Worm (Caenorhabditis elegans) whole organism, L2 larva: ENCODE data around the gene C33D9.10.

Source experiments
- C34F6.9 ChIP-seq: fragments of 150-350 bp; optimal IDR thresholded peaks from 2 replicates; lab custom pipeline; 2014; ENCODE audit warnings: missing biosample characterization, missing genetic modification characterization
- R02D3.7 ChIP-seq: fragments of 150-350 bp; optimal IDR thresholded peaks from 2 replicates; lab custom pipeline; 2014; ENCODE audit warnings: missing biosample characterization, missing genetic modification characterization
- Y55F3AM.14 ChIP-seq: fragments of 200-800 bp; sonication (Bioruptor generic); optimal IDR thresholded peaks from 2 replicates; lab custom pipeline; 2018; ENCODE audit warnings: mild to moderate bottlenecking, missing genetic modification characterization, missing compliant biosample characterization
- ZK546.5 ChIP-seq: sonication (generic microtip); optimal IDR thresholded peaks from 2 replicates; lab custom pipeline; 2017; ENCODE audit warnings: missing biosample characterization, missing genetic modification characterization
- alr-1 ChIP-seq: fragments of 150-350 bp; optimal IDR thresholded peaks from 2 replicates; lab custom pipeline; 2014; ENCODE audit warnings: missing biosample characterization, missing genetic modification characterization
- aly-2 ChIP-seq: fragments of 150-350 bp; optimal IDR thresholded peaks from 2 replicates; lab custom pipeline; 2014; ENCODE audit warnings: missing biosample characterization, missing genetic modification characterization
- blmp-1 ChIP-seq: sonication (generic microtip); optimal IDR thresholded peaks from 2 replicates; lab custom pipeline; 2017; ENCODE audit warnings: missing genetic modification characterization, mild to moderate bottlenecking, missing compliant biosample characterization, antibody characterized with exemption, moderate library complexity; ENCODE audit not compliant: insufficient read depth
- ceh-16 ChIP-seq: fragments of 150-350 bp; optimal IDR thresholded peaks from 2 replicates; lab custom pipeline; 2014; ENCODE audit warnings: missing biosample characterization, missing genetic modification characterization
- ceh-82 ChIP-seq: fragments of 150-350 bp; optimal IDR thresholded peaks from 2 replicates; lab custom pipeline; 2014; ENCODE audit warnings: missing biosample characterization, missing genetic modification characterization
- crh-2 ChIP-seq: sonication (generic microtip); optimal IDR thresholded peaks from 2 replicates; lab custom pipeline; 2017; ENCODE audit warnings: missing biosample characterization, missing genetic modification characterization
- egl-27 ChIP-seq: sonication (generic microtip); optimal IDR thresholded peaks from 3 replicates; lab custom pipeline; 2017; ENCODE audit warnings: missing biosample characterization, missing genetic modification reagents, missing genetic modification characterization
- elt-1 ChIP-seq: fragments of 150-350 bp; optimal IDR thresholded peaks from 2 replicates; lab custom pipeline; 2014; ENCODE audit warnings: missing biosample characterization, missing genetic modification characterization
- elt-3 ChIP-seq: sonication (generic microtip); optimal IDR thresholded peaks from 2 replicates; lab custom pipeline; 2017; ENCODE audit warnings: missing biosample characterization, missing genetic modification characterization
- fos-1 ChIP-seq: fragments of 150-350 bp; optimal IDR thresholded peaks from 2 replicates; lab custom pipeline; 2014; ENCODE audit warnings: missing biosample characterization, missing genetic modification characterization
- gmeb-1 ChIP-seq: fragments of 150-350 bp; optimal IDR thresholded peaks from 2 replicates; lab custom pipeline; 2014; ENCODE audit warnings: missing biosample characterization, missing genetic modification characterization
- lin-11 ChIP-seq: fragments of 150-350 bp; sonication (generic microtip); optimal IDR thresholded peaks from 2 replicates; lab custom pipeline; 2014; ENCODE audit warnings: missing biosample characterization, missing genetic modification characterization, inconsistent platforms, mixed read lengths
- lin-13 ChIP-seq: fragments of 150-350 bp; optimal IDR thresholded peaks from 2 replicates; lab custom pipeline; 2014; ENCODE audit warnings: missing biosample characterization, missing genetic modification reagents, missing genetic modification characterization
- lsy-2 ChIP-seq, 2 experiments: fragments of 150-350 bp in 1 of 2; sonication (generic microtip) in 1 of 2; optimal IDR thresholded peaks; 2 replicates each; lab custom pipeline; 2014 to 2017; ENCODE audit warnings: missing biosample characterization in 2 of 2, missing genetic modification characterization in 2 of 2
- mab-5 ChIP-seq: fragments of 150-350 bp; optimal IDR thresholded peaks from 2 replicates; lab custom pipeline; 2014; ENCODE audit warnings: missing biosample characterization, missing genetic modification characterization
- mdl-1 ChIP-seq, 2 experiments: fragments of 150-350 bp in 1 of 2; sonication (generic microtip) in 1 of 2; optimal IDR thresholded peaks; 2 replicates each; lab custom pipeline; 2017; ENCODE audit warnings: missing biosample characterization in 2 of 2, missing genetic modification characterization in 2 of 2
- nhr-10 ChIP-seq: sonication (generic microtip); optimal IDR thresholded peaks from 2 replicates; lab custom pipeline; 2017; ENCODE audit warnings: missing biosample characterization, missing genetic modification characterization
- nhr-11 ChIP-seq: fragments of 150-350 bp; optimal IDR thresholded peaks from 2 replicates; lab custom pipeline; 2014; ENCODE audit warnings: missing biosample characterization, missing genetic modification characterization
- nhr-12 ChIP-seq: fragments of 150-350 bp; optimal IDR thresholded peaks from 2 replicates; lab custom pipeline; 2014; ENCODE audit warnings: missing biosample characterization, missing genetic modification characterization
- nhr-129 ChIP-seq: fragments of 150-350 bp; optimal IDR thresholded peaks from 2 replicates; lab custom pipeline; 2014; ENCODE audit warnings: missing biosample characterization, missing genetic modification characterization
- nhr-21 ChIP-seq: fragments of 150-350 bp; optimal IDR thresholded peaks from 2 replicates; lab custom pipeline; 2014; ENCODE audit warnings: missing biosample characterization, missing genetic modification characterization
- nhr-23 ChIP-seq: fragments of 150-350 bp; optimal IDR thresholded peaks from 2 replicates; lab custom pipeline; 2014; ENCODE audit warnings: missing biosample characterization, missing genetic modification reagents, missing genetic modification characterization
- nhr-25 ChIP-seq: fragments of 150-350 bp; sonication (generic microtip); optimal IDR thresholded peaks from 3 replicates; lab custom pipeline; 2014; ENCODE audit warnings: missing biosample characterization, missing genetic modification characterization
- sem-4 ChIP-seq: fragments of 150-350 bp; optimal IDR thresholded peaks from 2 replicates; lab custom pipeline; 2014; ENCODE audit warnings: missing biosample characterization, missing genetic modification reagents, missing genetic modification characterization
- skn-1 ChIP-seq: sonication (generic microtip); optimal IDR thresholded peaks from 2 replicates; lab custom pipeline; 2017; ENCODE audit warnings: missing biosample characterization, missing genetic modification characterization
- sma-3 ChIP-seq: sonication (generic microtip); optimal IDR thresholded peaks from 2 replicates; lab custom pipeline; 2016; ENCODE audit warnings: missing genetic modification reagents, missing genetic modification characterization, missing compliant biosample characterization
- sma-9 ChIP-seq, 2 experiments: fragments of 150-350 bp in 1 of 2; sonication (generic microtip) in 1 of 2; optimal IDR thresholded peaks; 2 replicates each; lab custom pipeline; 2014 to 2016; ENCODE audit warnings: missing genetic modification characterization in 2 of 2, mild to moderate bottlenecking in 1 of 2, missing biosample characterization in 1 of 2, missing compliant biosample characterization in 1 of 2, missing genetic modification reagents in 1 of 2, moderate library complexity in 1 of 2
- unc-39 ChIP-seq: fragments of 150-350 bp; optimal IDR thresholded peaks from 2 replicates; lab custom pipeline; 2014; ENCODE audit warnings: missing biosample characterization, missing genetic modification characterization
- unc-55 ChIP-seq: fragments of 150-350 bp; sonication (generic microtip); optimal IDR thresholded peaks from 3 replicates; lab custom pipeline; 2014; ENCODE audit warnings: missing biosample characterization, missing genetic modification reagents, missing genetic modification characterization
- unc-62 ChIP-seq: fragments of 150-350 bp; optimal IDR thresholded peaks from 2 replicates; lab custom pipeline; 2014; ENCODE audit warnings: missing biosample characterization, missing genetic modification reagents, missing genetic modification characterization
- zag-1 ChIP-seq: fragments of 150-350 bp; optimal IDR thresholded peaks from 2 replicates; lab custom pipeline; 2014; ENCODE audit warnings: missing biosample characterization, missing genetic modification characterization
- ztf-11 ChIP-seq: sonication (generic microtip); optimal IDR thresholded peaks from 2 replicates; lab custom pipeline; 2017; ENCODE audit warnings: missing biosample characterization, missing genetic modification characterization

The C33D9.10 gene

ce11 chrIV:8824145-8824833, 36.3 kb upstream of the C33D9.10 start, which contains the start of the genes col-117 and col-3 (continued):
- TF ChIP-seq elt-3 (tag; lab: Kevin White, UChicago) (no peak), ceh-16 (tag; lab: Kevin White, UChicago) (peak; percentile 11), skn-1 (tag; lab: Kevin White, UChicago) (no peak), crh-2 (tag; lab: Kevin White, UChicago) (peak; percentile 13), nhr-12 (tag; lab: Kevin White, UChicago) (no peak), sma-9 (GFP tag; optimal IDR thresholded peaks at IDR 0.05; lab: Kevin White, UChicago) (peak; percentile 49), sma-9 (tag; optimal IDR thresholded peaks at IDR 0.05; lab: Kevin White, UChicago) (no peak), ztf-11 (no peak), blmp-1 (tag; lab: Kevin White, UChicago) (peak; percentile 11), ceh-82 (tag; lab: Kevin White, UChicago) (no peak), nhr-25 (tag; lab: Kevin White, UChicago) (peak; percentile 78), alr-1 (tag; lab: Kevin White, UChicago) (no peak), mab-5 (tag; lab: Kevin White, UChicago) (no peak), lsy-2 (tag; optimal IDR thresholded peaks at IDR 0.05; lab: Kevin White, UChicago) (peak in 1 of 2 experiments; percentile 3), nhr-129 (peak; percentile 2), C34F6.9 (tag; lab: Kevin White, UChicago) (peak; percentile 12), elt-1 (tag; lab: Kevin White, UChicago) (no peak), nhr-23 (tag; lab: Kevin White, UChicago) (no peak)

- TF ChIP-seq lin-13 (GFP tag; lab: Kevin White, UChicago) = peak; percentile 13
- TF ChIP-seq nhr-12 (tag; lab: Kevin White, UChicago) = no peak
- peak; percentile 41 for TF ChIP-seq sma-3
- peak; percentile 24 for TF ChIP-seq crh-2 (tag; lab: Kevin White, UChicago)
- TF ChIP-seq fos-1 (tag; lab: Kevin White, UChicago) = peak; percentile 8
- no peak for TF ChIP-seq Y55F3AM.14 (GFP tag; lab: Kevin White, UChicago)
- no peak for TF ChIP-seq alr-1 (tag; lab: Kevin White, UChicago)
- peak; percentile 41 for TF ChIP-seq nhr-25 (tag; lab: Kevin White, UChicago)
- no peak for TF ChIP-seq elt-1 (tag; lab: Kevin White, UChicago)
- TF ChIP-seq nhr-21 = peak; percentile 25
These were observed 34.6 kb upstream of the C33D9.10 start for ce11 chrIV:8822598-8822997.

- TF ChIP-seq elt-1 (tag; lab: Kevin White, UChicago) (no peak), unc-62 (no peak), egl-27 (no peak), alr-1 (tag; lab: Kevin White, UChicago) (no peak), unc-39 (tag; lab: Kevin White, UChicago) (no peak), mdl-1 (tag; optimal IDR thresholded peaks at IDR 0.05; lab: Kevin White, UChicago) (no peak), aly-2 (tag; lab: Kevin White, UChicago) (no peak), fos-1 (tag; lab: Kevin White, UChicago) (no peak), nhr-12 (tag; lab: Kevin White, UChicago) (no peak), lin-13 (GFP tag; lab: Kevin White, UChicago) (no peak), Y55F3AM.14 (GFP tag; lab: Kevin White, UChicago) (no peak), sem-4 (tag; lab: Kevin White, UChicago) (no peak), nhr-11 (tag; lab: Kevin White, UChicago) (no peak), unc-55 (GFP tag; lab: Kevin White, UChicago) (no peak)
These were observed 33.2 kb upstream of the C33D9.10 start, which contains the start of gene T28C6.5 for ce11 chrIV:8821147-8821546. T28C6.5 (plus strand) TSS chrIV:8821447.

- TF ChIP-seq nhr-10 (no peak), nhr-11 (tag; lab: Kevin White, UChicago) (no peak), zag-1 (tag; lab: Kevin White, UChicago) (no peak), R02D3.7 (tag; lab: Kevin White, UChicago) (no peak), skn-1 (tag; lab: Kevin White, UChicago) (no peak), unc-55 (GFP tag; lab: Kevin White, UChicago) (no peak), lin-11 (tag; lab: Kevin White, UChicago) (no peak), nhr-129 (no peak), ZK546.5 (tag; lab: Kevin White, UChicago) (no peak), sma-9 (GFP tag; optimal IDR thresholded peaks at IDR 0.05; lab: Kevin White, UChicago) (no peak), sma-9 (tag; optimal IDR thresholded peaks at IDR 0.05; lab: Kevin White, UChicago) (no peak), mdl-1 (tag; optimal IDR thresholded peaks at IDR 0.05; lab: Kevin White, UChicago) (no peak), gmeb-1 (tag; lab: Kevin White, UChicago) (no peak)
These were observed 32.1 kb upstream of the C33D9.10 start, which contains the start of gene T28C6.3 for ce11 chrIV:8820041-8820440. T28C6.3 (plus strand) TSS chrIV:8820341.
